Fruit fly (Drosophila melanogaster) whole organism, adult: Measurements from ENCODE around the gene aru.

Experiments
- CG11617 ChIP-seq: fragments of 200-800 bp; sonication (Bioruptor generic); optimal IDR thresholded peaks from 2 replicates; lab custom pipeline; 2017; ENCODE audit warnings: mild to moderate bottlenecking, missing biosample characterization, missing genetic modification reagents, missing genetic modification characterization
- CG12768 ChIP-seq: fragments of 200-800 bp; sonication (Bioruptor generic); optimal IDR thresholded peaks from 2 replicates; lab custom pipeline; 2017; ENCODE audit warnings: missing biosample characterization, missing genetic modification characterization, mild to moderate bottlenecking, moderate library complexity, missing genetic modification reagents
- CG14711 ChIP-seq: fragments of 200-800 bp; sonication (Bioruptor generic); optimal IDR thresholded peaks from 2 replicates; lab custom pipeline; 2018; ENCODE audit warnings: missing biosample characterization, mild to moderate bottlenecking, missing genetic modification characterization, moderate library complexity
- CG1620 ChIP-seq: fragments of 200-800 bp; sonication (Bioruptor generic); optimal IDR thresholded peaks from 2 replicates; lab custom pipeline; 2016; ENCODE audit warnings: missing biosample characterization, missing genetic modification characterization
- CG33017 ChIP-seq: fragments of 200-800 bp; sonication (Bioruptor generic); optimal IDR thresholded peaks from 2 replicates; lab custom pipeline; 2018; ENCODE audit warnings: missing biosample characterization, mild to moderate bottlenecking, missing genetic modification characterization, moderate library complexity
- CG5204 ChIP-seq: fragments of 200-800 bp; sonication (Bioruptor generic); optimal IDR thresholded peaks from 2 replicates; lab custom pipeline; 2016; ENCODE audit warnings: missing biosample characterization, missing genetic modification characterization
- CG7045 ChIP-seq: fragments of 200-800 bp; sonication (Bioruptor generic); optimal IDR thresholded peaks from 2 replicates; lab custom pipeline; 2017; ENCODE audit warnings: missing biosample characterization, mild to moderate bottlenecking, missing genetic modification characterization
- CG7101 ChIP-seq: fragments of 200-800 bp; sonication (Bioruptor generic); optimal IDR thresholded peaks from 2 replicates; lab custom pipeline; 2018; ENCODE audit warnings: missing biosample characterization, mild to moderate bottlenecking, missing genetic modification characterization, moderate library complexity
- Clk ChIP-seq: fragments of 200-800 bp; sonication (Bioruptor generic); optimal IDR thresholded peaks from 2 replicates; lab custom pipeline; 2017; ENCODE audit warnings: missing biosample characterization, missing genetic modification characterization
- Crg-1 ChIP-seq: fragments of 200-800 bp; sonication (Bioruptor generic); optimal IDR thresholded peaks from 2 replicates; lab custom pipeline; 2016; ENCODE audit warnings: missing biosample characterization, missing genetic modification characterization
- Hr96 ChIP-seq: fragments of 200-800 bp; sonication (Bioruptor generic); optimal IDR thresholded peaks from 2 replicates; lab custom pipeline; 2016; ENCODE audit warnings: missing biosample characterization, missing genetic modification characterization
- Mnt ChIP-seq: fragments of 200-800 bp; sonication (Bioruptor generic); optimal IDR thresholded peaks from 2 replicates; lab custom pipeline; 2016; ENCODE audit warnings: missing biosample characterization, mild to moderate bottlenecking, missing genetic modification characterization
- bab1 ChIP-seq: fragments of 200-800 bp; sonication (Bioruptor generic); optimal IDR thresholded peaks from 3 replicates; lab custom pipeline; 2019; ENCODE audit warnings: missing biosample characterization, mild to moderate bottlenecking, missing genetic modification characterization, moderate library complexity
- cic ChIP-seq: fragments of 200-800 bp; sonication (Bioruptor generic); optimal IDR thresholded peaks from 2 replicates; lab custom pipeline; 2017; ENCODE audit warnings: missing biosample characterization, mild to moderate bottlenecking, missing genetic modification characterization, moderate library complexity
- cnc ChIP-seq, 2 experiments: fragments of >200 bp; optimal IDR thresholded peaks; 2 replicates each; lab custom pipeline; 2017
- kay ChIP-seq: fragments of 200-800 bp; sonication (Bioruptor generic); peaks from one replicate; lab custom pipeline; 2016; ENCODE audit warnings: missing biosample characterization, missing genetic modification characterization, borderline replicate concordance
- ovo ChIP-seq: fragments of 200-800 bp; sonication (Bioruptor generic); optimal IDR thresholded peaks from 2 replicates; lab custom pipeline; 2016; ENCODE audit warnings: missing biosample characterization, missing genetic modification characterization
- pad ChIP-seq: fragments of 200-800 bp; sonication (Bioruptor generic); optimal IDR thresholded peaks from 3 replicates; lab custom pipeline; 2017; ENCODE audit warnings: missing biosample characterization, missing genetic modification characterization, mild to moderate bottlenecking, moderate library complexity, missing genetic modification reagents
- tj ChIP-seq: fragments of 200-800 bp; sonication (Bioruptor generic); optimal IDR thresholded peaks from 3 replicates; lab custom pipeline; 2017; ENCODE audit warnings: missing biosample characterization, mild to moderate bottlenecking, missing genetic modification characterization, moderate library complexity
- toe ChIP-seq: fragments of 200-800 bp; sonication (Bioruptor generic); optimal IDR thresholded peaks from 2 replicates; lab custom pipeline; 2016; ENCODE audit warnings: missing biosample characterization, missing genetic modification characterization

The aru gene

DNA sequence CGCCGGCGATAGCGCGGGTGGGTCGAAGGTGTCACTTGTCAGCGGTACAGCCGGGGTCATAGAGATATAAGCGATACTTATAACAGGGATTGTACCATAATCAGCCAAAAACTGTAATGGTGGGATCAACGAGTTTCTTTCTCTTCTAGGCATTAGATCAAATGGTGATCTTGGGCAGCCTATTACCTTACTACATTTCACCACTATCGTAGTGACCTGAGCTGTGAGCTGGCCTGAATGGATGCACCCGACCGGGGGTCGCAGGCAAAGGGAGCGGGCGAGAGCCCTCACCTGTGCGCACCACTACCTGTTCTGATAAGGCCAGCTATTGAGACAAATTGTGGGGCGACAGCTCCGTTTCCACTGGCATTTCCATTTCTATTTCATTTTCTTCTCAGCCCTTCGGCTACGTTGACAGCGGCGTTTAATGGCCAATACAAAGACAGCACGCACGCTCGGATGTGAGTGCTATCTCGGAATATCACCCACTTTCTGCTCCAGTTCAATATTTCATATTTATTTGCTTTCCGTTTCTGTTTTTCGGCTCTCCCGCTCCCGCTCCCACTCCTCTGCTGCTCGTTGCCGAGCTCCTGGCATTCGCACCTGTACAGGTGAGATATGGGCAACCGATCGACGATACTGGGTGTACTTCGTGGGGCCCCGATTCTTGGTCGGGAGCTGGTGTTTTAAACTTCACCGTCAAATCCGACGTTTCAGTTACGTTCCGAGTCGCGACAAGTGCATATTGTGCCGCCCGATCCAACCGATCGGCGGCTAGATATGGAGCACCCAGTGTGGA lies 11.3 kb downstream of the aru start:
- TF ChIP-seq Mnt (GFP tag; lab: Kevin White, UChicago) (peak; percentile 10), CG5204 (GFP tag; lab: Kevin White, UChicago) (no peak), CG33017 (tag; lab: Kevin White, UChicago) (peak; percentile 79), CG1620 (GFP tag; lab: Kevin White, UChicago) (no peak), Hr96 (GFP tag; lab: Kevin White, UChicago) (no peak), pad (GFP tag; lab: Kevin White, UChicago) (no peak), CG7101 (tag; lab: Kevin White, UChicago) (peak; percentile 57), CG14711 (tag; lab: Kevin White, UChicago) (peak; percentile 49), CG7045 (GFP tag; lab: Kevin White, UChicago) (no peak), tj (GFP tag; lab: Kevin White, UChicago) (no peak), cnc (optimal IDR thresholded peaks at IDR 0.05; lab: Kevin White, UChicago) (no peak), CG11617 (no peak)

DNA sequence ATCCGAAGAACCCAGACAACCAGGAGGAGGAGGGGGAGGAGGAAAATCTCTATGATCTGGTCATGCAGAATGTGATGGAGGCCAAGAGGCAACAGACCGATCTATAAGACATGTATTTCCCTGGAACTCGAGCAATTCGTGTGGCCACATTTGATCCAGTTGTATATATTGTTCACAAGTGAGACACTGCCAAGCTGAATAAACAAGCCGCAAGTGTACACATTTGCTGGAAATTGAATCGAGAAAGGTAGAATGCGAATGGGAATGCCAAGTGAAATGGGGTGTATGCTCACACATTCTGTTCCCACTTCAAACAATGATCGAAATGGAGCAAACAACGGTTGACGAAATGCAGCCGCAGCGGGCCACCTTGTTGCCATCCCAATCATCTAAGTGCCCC lies 12.2 kb downstream of the aru start:
- TF ChIP-seq cic (GFP tag; lab: Kevin White, UChicago) = peak; percentile 13
- no peak for TF ChIP-seq cnc (optimal IDR thresholded peaks at IDR 0.05; lab: Kevin White, UChicago)
- peak; percentile 58 for TF ChIP-seq Crg-1 (GFP tag; lab: Kevin White, UChicago)
- no peak for TF ChIP-seq CG33017 (tag; lab: Kevin White, UChicago)
- TF ChIP-seq CG7101 (tag; lab: Kevin White, UChicago) = peak; percentile 18

DNA sequence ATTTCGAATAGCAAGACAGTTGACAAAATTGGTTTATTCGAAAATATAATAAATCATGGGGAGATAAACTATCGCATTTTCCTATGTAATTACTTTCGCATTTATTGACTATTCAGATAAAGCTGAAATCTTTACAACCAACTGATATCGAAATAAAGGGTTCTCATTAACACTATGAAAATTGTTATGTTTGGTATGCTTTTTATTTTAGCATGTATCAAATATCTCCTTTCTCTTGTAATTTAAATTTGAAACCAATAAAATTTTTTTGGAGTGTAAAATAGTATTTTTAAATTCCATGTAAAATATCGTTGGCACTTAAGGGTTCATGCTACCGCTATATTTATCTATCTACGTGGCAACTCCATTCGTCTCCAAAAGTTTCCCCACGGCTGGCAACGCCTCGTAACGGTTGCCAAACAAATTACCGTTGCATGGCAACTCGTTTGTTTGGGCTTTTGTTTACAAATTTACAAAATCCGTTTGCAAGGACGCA lies 13.1 kb downstream of the aru start, which contains the start of gene CG13949:
TSS of gene CG13949 (plus strand) at position 286 of the 496 bp plus-strand sequence.
- TF ChIP-seq tj (GFP tag; lab: Kevin White, UChicago) (no peak), Crg-1 (GFP tag; lab: Kevin White, UChicago) (peak; percentile 55), Hr96 (GFP tag; lab: Kevin White, UChicago) (peak; percentile 21), CG1620 (GFP tag; lab: Kevin White, UChicago) (peak; percentile 9), CG7101 (tag; lab: Kevin White, UChicago) (peak; percentile 64), pad (GFP tag; lab: Kevin White, UChicago) (peak; percentile 10), bab1 (GFP tag; lab: Kevin White, UChicago) (peak; percentile 21), ovo (peak; percentile 71), CG33017 (tag; lab: Kevin White, UChicago) (peak; percentile 51), CG14711 (tag; lab: Kevin White, UChicago) (peak; percentile 31), Mnt (GFP tag; lab: Kevin White, UChicago) (no peak), cic (GFP tag; lab: Kevin White, UChicago) (no peak), toe (GFP tag; lab: Kevin White, UChicago) (peak; percentile 42)

DNA sequence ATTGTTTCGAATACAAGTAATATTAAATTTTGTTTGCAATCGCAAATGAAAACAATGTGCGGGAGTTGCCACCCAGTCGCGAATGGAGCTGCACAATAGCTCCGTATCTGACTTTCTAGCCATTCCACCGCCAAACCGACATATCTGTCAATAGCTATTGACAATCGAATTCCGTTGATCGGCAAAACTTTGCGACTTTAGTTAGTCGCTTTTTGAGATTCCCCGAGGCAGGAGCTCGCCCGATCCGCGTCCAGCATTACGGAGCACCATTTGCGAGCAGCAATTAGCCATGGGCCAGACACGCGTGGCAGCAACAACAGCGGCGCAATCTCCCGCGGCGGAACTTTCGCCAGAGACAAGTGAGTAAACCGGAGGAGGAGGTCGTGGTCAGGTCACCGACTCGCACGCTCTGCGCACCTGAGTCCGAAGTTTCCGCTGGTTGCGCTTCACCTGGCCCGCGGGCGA lies 15.5 kb downstream of the aru start, which contains the start of the genes CG4291 and kraken:
TSS of gene CG4291 (minus strand) at position 84 of the 465 bp plus-strand sequence.
TSS of gene kraken (plus strand) at position 122 of the 465 bp plus-strand sequence.
- TF ChIP-seq cic (GFP tag; lab: Kevin White, UChicago) (peak; percentile 53), CG7045 (GFP tag; lab: Kevin White, UChicago) (peak; percentile 45), CG33017 (tag; lab: Kevin White, UChicago) (peak; percentile 44), Hr96 (GFP tag; lab: Kevin White, UChicago) (peak; percentile 25), CG1620 (GFP tag; lab: Kevin White, UChicago) (peak; percentile 66), Mnt (GFP tag; lab: Kevin White, UChicago) (peak; percentile 91), CG5204 (GFP tag; lab: Kevin White, UChicago) (no peak), CG14711 (tag; lab: Kevin White, UChicago) (peak; percentile 28), pad (GFP tag; lab: Kevin White, UChicago) (peak; percentile 39), CG11617 (peak; percentile 51), toe (GFP tag; lab: Kevin White, UChicago) (peak; percentile 74), Crg-1 (GFP tag; lab: Kevin White, UChicago) (peak; percentile 39), CG7101 (tag; lab: Kevin White, UChicago) (peak; percentile 63), kay (no peak), bab1 (GFP tag; lab: Kevin White, UChicago) (peak; percentile 72), CG12768 (peak; percentile 87), cnc (optimal IDR thresholded peaks at IDR 0.05; lab: Kevin White, UChicago) (no peak), ovo (peak; percentile 48), Clk (no peak), tj (GFP tag; lab: Kevin White, UChicago) (peak; percentile 46)

DNA sequence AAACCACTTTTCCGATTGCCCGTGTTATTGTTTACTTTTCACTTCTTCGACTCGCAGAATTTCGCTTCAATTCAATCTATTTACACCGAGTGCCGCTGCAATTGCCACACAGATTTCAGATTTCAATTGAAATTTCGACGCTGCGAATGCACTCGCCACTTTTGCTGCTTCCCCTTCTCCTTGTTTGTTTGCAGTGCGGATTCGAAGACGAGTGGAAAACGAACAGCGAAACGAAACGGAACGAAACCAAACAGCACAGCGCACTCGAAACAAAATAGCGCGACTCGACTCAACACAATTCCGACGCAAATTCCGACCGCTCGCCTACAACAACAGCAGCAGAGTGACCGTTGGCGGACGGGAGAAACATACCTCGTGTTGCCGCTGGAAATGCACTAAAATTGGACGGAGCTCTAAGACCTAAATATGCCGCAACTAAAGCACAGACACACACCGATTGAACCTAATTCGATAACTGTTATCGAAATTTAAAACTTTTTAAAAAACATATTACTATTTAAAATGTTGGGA lies 17.4 kb downstream of the aru start, which contains the start of gene drongo:
TSS of gene drongo (minus strand) at position 345 of the 531 bp plus-strand sequence.
- TF ChIP-seq CG14711 (tag; lab: Kevin White, UChicago) (peak; percentile 60), tj (GFP tag; lab: Kevin White, UChicago) (peak; percentile 60), Hr96 (GFP tag; lab: Kevin White, UChicago) (peak; percentile 16), pad (GFP tag; lab: Kevin White, UChicago) (no peak), CG33017 (tag; lab: Kevin White, UChicago) (peak; percentile 26), CG12768 (peak; percentile 23), CG11617 (peak; percentile 14), toe (GFP tag; lab: Kevin White, UChicago) (no peak), kay (no peak), cnc (optimal IDR thresholded peaks at IDR 0.05; lab: Kevin White, UChicago) (no peak), CG7045 (GFP tag; lab: Kevin White, UChicago) (peak; percentile 2), Crg-1 (GFP tag; lab: Kevin White, UChicago) (no peak), CG7101 (tag; lab: Kevin White, UChicago) (peak; percentile 62), Mnt (GFP tag; lab: Kevin White, UChicago) (peak; percentile 75), cic (GFP tag; lab: Kevin White, UChicago) (peak; percentile 27), CG5204 (GFP tag; lab: Kevin White, UChicago) (no peak), bab1 (GFP tag; lab: Kevin White, UChicago) (peak; percentile 66), CG1620 (GFP tag; lab: Kevin White, UChicago) (peak; percentile 55), ovo (no peak), Clk (no peak)
